Worm (Caenorhabditis elegans) whole organism, young adult: ENCODE data around the gene fbxa-78.

Experiments used
- B0261.1 ChIP-seq: sonication (generic microtip); optimal IDR thresholded peaks from 2 replicates; lab custom pipeline; 2016; ENCODE audit warnings: mild to moderate bottlenecking, missing genetic modification characterization, moderate library complexity, missing compliant biosample characterization
- D2030.7 ChIP-seq: fragments of 200-800 bp; sonication (Bioruptor generic); IDR thresholded peaks from 2 replicates; pipeline ENCODE4 v1.3.6; 2022; ENCODE audit warnings: missing genetic modification reagents, missing genetic modification characterization, missing compliant biosample characterization
- F23B12.7 ChIP-seq: sonication (generic microtip); optimal IDR thresholded peaks from 2 replicates; lab custom pipeline; 2017; ENCODE audit warnings: missing genetic modification characterization, mild to moderate bottlenecking, missing compliant biosample characterization, antibody characterized with exemption, moderate library complexity; ENCODE audit not compliant: insufficient read depth
- F52B5.7 ChIP-seq: sonication (generic microtip); optimal IDR thresholded peaks from 2 replicates; lab custom pipeline; 2016; ENCODE audit warnings: mild to moderate bottlenecking, missing genetic modification characterization, missing compliant biosample characterization
- F55B11.4 ChIP-seq: sonication (generic microtip); optimal IDR thresholded peaks from 2 replicates; lab custom pipeline; 2016; ENCODE audit warnings: missing compliant biosample characterization, missing genetic modification characterization, borderline replicate concordance; ENCODE audit not compliant: insufficient read depth
- F57A8.1 ChIP-seq: fragments of 200-800 bp; sonication (Bioruptor generic); optimal IDR thresholded peaks from 2 replicates; lab custom pipeline; 2018; ENCODE audit warnings: mild to moderate bottlenecking, missing genetic modification characterization, moderate library complexity, missing compliant biosample characterization
- Y53F4B.3 ChIP-seq: fragments of 200-800 bp; sonication (Bioruptor generic); IDR thresholded peaks from 2 replicates; pipeline ENCODE4 v1.3.6; 2022; ENCODE audit warnings: missing genetic modification reagents, missing genetic modification characterization, missing compliant biosample characterization
- Y56A3A.18 ChIP-seq: fragments of 200-800 bp; sonication (Bioruptor generic); IDR thresholded peaks from 2 replicates; pipeline ENCODE4 v1.3.6; 2022; ENCODE audit warnings: missing genetic modification reagents, missing genetic modification characterization, missing compliant biosample characterization
- Y79H2A.3 ChIP-seq: fragments of 200-800 bp; sonication (Bioruptor generic); conservative IDR thresholded peaks from 2 replicates; pipeline ENCODE4 v1.3.6; 2022; ENCODE audit warnings: missing genetic modification reagents, missing genetic modification characterization, missing compliant biosample characterization
- akir-1 ChIP-seq: fragments of 200-800 bp; sonication (Bioruptor generic); optimal IDR thresholded peaks from 2 replicates; lab custom pipeline; 2018; ENCODE audit warnings: mild to moderate bottlenecking, missing genetic modification characterization, moderate library complexity, missing compliant biosample characterization
- aptf-2 ChIP-seq: fragments of 200-800 bp; sonication (Bioruptor generic); conservative IDR thresholded peaks from 2 replicates; pipeline ENCODE4 v1.3.6; 2022; ENCODE audit warnings: missing genetic modification reagents, missing genetic modification characterization, missing compliant biosample characterization
- attf-5 ChIP-seq: fragments of 200-800 bp; sonication (Bioruptor generic); optimal IDR thresholded peaks from 2 replicates; lab custom pipeline; 2018; ENCODE audit warnings: mild to moderate bottlenecking, missing genetic modification characterization, missing compliant biosample characterization
- ccch-3 ChIP-seq: fragments of 200-800 bp; sonication (Bioruptor generic); optimal IDR thresholded peaks from 2 replicates; lab custom pipeline; 2018; ENCODE audit warnings: mild to moderate bottlenecking, missing genetic modification characterization, missing compliant biosample characterization
- cebp-1 ChIP-seq, 2 experiments: fragments of 200-800 bp in 1 of 2; sonication (Bioruptor generic) in 1 of 2; sonication (generic microtip) in 1 of 2; IDR thresholded peaks in 1 of 2; optimal IDR thresholded peaks in 1 of 2; 2 replicates each; pipeline versions ENCODE4 v1.3.6 to Lab custom; 2017 to 2022; ENCODE audit warnings: missing compliant biosample characterization in 2 of 2, missing genetic modification characterization in 2 of 2, mild to moderate bottlenecking in 1 of 2, missing genetic modification reagents in 1 of 2, moderate library complexity in 1 of 2
- ceh-27 ChIP-seq: fragments of 200-800 bp; sonication (Bioruptor generic); optimal IDR thresholded peaks from 2 replicates; lab custom pipeline; 2018; ENCODE audit warnings: mild to moderate bottlenecking, missing genetic modification characterization, moderate library complexity, missing compliant biosample characterization
- die-1 ChIP-seq: sonication (generic microtip); optimal IDR thresholded peaks from 2 replicates; lab custom pipeline; 2016; ENCODE audit warnings: missing genotype, mild to moderate bottlenecking, missing genetic modification characterization, missing compliant biosample characterization
- hlh-12 ChIP-seq: sonication (generic microtip); optimal IDR thresholded peaks from 2 replicates; lab custom pipeline; 2016; ENCODE audit warnings: missing genetic modification characterization, missing compliant biosample characterization
- hlh-26 ChIP-seq: fragments of 200-800 bp; sonication (Bioruptor generic); conservative IDR thresholded peaks from 2 replicates; pipeline ENCODE4 v1.3.6; 2022; ENCODE audit warnings: missing genetic modification reagents, missing genetic modification characterization, missing compliant biosample characterization
- hmg-1.2 ChIP-seq: fragments of 200-800 bp; sonication (Bioruptor generic); IDR thresholded peaks from 2 replicates; pipeline ENCODE4 v1.3.6; 2022; ENCODE audit warnings: missing genetic modification reagents, missing genetic modification characterization, missing compliant biosample characterization
- hrde-1 ChIP-seq: sonication (generic microtip); optimal IDR thresholded peaks from 2 replicates; lab custom pipeline; 2016; ENCODE audit warnings: missing genetic modification characterization, mild to moderate bottlenecking, missing compliant biosample characterization, moderate library complexity, missing genotype, missing genetic modification reagents, borderline replicate concordance
- hsf-1 ChIP-seq: fragments of 200-800 bp; sonication (Bioruptor generic); IDR thresholded peaks from 2 replicates; pipeline ENCODE4 v1.3.6; 2022; ENCODE audit warnings: missing genetic modification reagents, missing genetic modification characterization, missing compliant biosample characterization
- lin-26 ChIP-seq: fragments of 200-800 bp; sonication (Bioruptor generic); IDR thresholded peaks from 2 replicates; pipeline ENCODE4 v1.3.6; 2022; ENCODE audit warnings: missing genetic modification reagents, missing genetic modification characterization, missing compliant biosample characterization
- lin-35 ChIP-seq, 3 experiments: fragments of 150-350 bp in 2 of 3; sonication (generic microtip) in 1 of 3; optimal IDR thresholded peaks; 2 replicates each; lab custom pipeline; 2014 to 2018; ENCODE audit warnings: missing biosample characterization in 3 of 3, missing genetic modification characterization in 3 of 3, missing genetic modification reagents in 3 of 3
- mel-28 ChIP-seq: sonication (generic microtip); optimal IDR thresholded peaks from 2 replicates; lab custom pipeline; 2016; ENCODE audit warnings: borderline replicate concordance, mild to moderate bottlenecking, missing genetic modification characterization, missing compliant biosample characterization
- nfyb-1 ChIP-seq: fragments of 200-800 bp; sonication (Bioruptor generic); IDR thresholded peaks from 2 replicates; pipeline ENCODE4 v1.3.6; 2022; ENCODE audit warnings: missing genetic modification reagents, missing genetic modification characterization, missing compliant biosample characterization
- pbrm-1 ChIP-seq: fragments of 200-800 bp; sonication (Bioruptor generic); IDR thresholded peaks from 2 replicates; pipeline ENCODE4 v1.3.6; 2022; ENCODE audit warnings: missing genetic modification reagents, missing genetic modification characterization, missing compliant biosample characterization
- rpc-1 ChIP-seq, 2 experiments: fragments of 150-350 bp in 1 of 2; sonication (generic microtip) in 1 of 2; optimal IDR thresholded peaks; 2 replicates each; lab custom pipeline; 2014 to 2018; ENCODE audit warnings: missing biosample characterization in 1 of 2, missing genetic modification characterization in 1 of 2, missing genetic modification reagents in 1 of 2, missing genotype in 1 of 2
- snpc-1.3 ChIP-seq: sonication (generic microtip); optimal IDR thresholded peaks from 2 replicates; lab custom pipeline; 2017; ENCODE audit warnings: missing genetic modification characterization, mild to moderate bottlenecking, missing compliant biosample characterization, antibody characterized with exemption, moderate library complexity, missing genotype, missing genetic modification reagents; ENCODE audit not compliant: insufficient read depth
- sptf-2 ChIP-seq: fragments of 200-800 bp; sonication (Bioruptor generic); optimal IDR thresholded peaks from 2 replicates; lab custom pipeline; 2018; ENCODE audit warnings: mild to moderate bottlenecking, missing genetic modification characterization, missing compliant biosample characterization
- tbp1 ChIP-seq: fragments of 200-800 bp; sonication (Bioruptor generic); optimal IDR thresholded peaks from 2 replicates; lab custom pipeline; 2018; ENCODE audit warnings: mild to moderate bottlenecking, missing genetic modification characterization, missing compliant biosample characterization
- zfh-2 ChIP-seq: fragments of 200-800 bp; sonication (Bioruptor generic); conservative IDR thresholded peaks from 2 replicates; pipeline ENCODE4 v1.3.6; 2022; ENCODE audit warnings: missing genetic modification reagents, missing genetic modification characterization, missing compliant biosample characterization
- ztf-22 ChIP-seq: fragments of 200-800 bp; sonication (Bioruptor generic); optimal IDR thresholded peaks from 2 replicates; lab custom pipeline; 2018; ENCODE audit warnings: mild to moderate bottlenecking, missing genetic modification characterization, moderate library complexity, missing compliant biosample characterization

fbxa-78 gene

ce11 chrIII:1248335-1248734, 9.9 kb downstream of the fbxa-78 start:
- TF ChIP-seq F57A8.1 = no peak
- TF ChIP-seq snpc-1.3 (tag; lab: Kevin White, UChicago) = no peak
- TF ChIP-seq F52B5.7 (tag; lab: Kevin White, UChicago) = no peak
- peak; percentile 78 for TF ChIP-seq hmg-1.2

- TF ChIP-seq hmg-1.2 (peak; percentile 68; the same call in 1 of the 2 replicates), attf-5 (GFP tag; lab: Kevin White, UChicago) (peak; percentile 57), snpc-1.3 (tag; lab: Kevin White, UChicago) (no peak), cebp-1 (GFP tag; IDR thresholded peaks at IDR 0.05; lab: Robert Waterston, UW) (peak; percentile 71; the same call in 1 of the 2 replicates), cebp-1 (tag; optimal IDR thresholded peaks at IDR 0.05; lab: Kevin White, UChicago) (peak; percentile 93)
These were observed 15.1 kb downstream of the fbxa-78 start, which contains the start of gene fbxa-63 for ce11 chrIII:1243199-1243598. Gene fbxa-63, plus strand, starts transcription at chrIII:1243508.

- TF ChIP-seq ztf-22 (no peak), mel-28 (no peak), lin-35 (GFP tag; optimal IDR thresholded peaks at IDR 0.05; lab: Kevin White, UChicago) (no peak), sptf-2 (GFP tag; lab: Kevin White, UChicago) (no peak), ccch-3 (GFP tag; lab: Kevin White, UChicago) (no peak), F52B5.7 (tag; lab: Kevin White, UChicago) (no peak), attf-5 (GFP tag; lab: Kevin White, UChicago) (no peak), Y53F4B.3 (GFP tag; lab: Robert Waterston, UW) (no peak), hlh-12 (tag; lab: Kevin White, UChicago) (no peak), Y56A3A.18 (no peak), akir-1 (GFP tag; lab: Kevin White, UChicago) (no peak), F23B12.7 (no peak), hlh-26 (GFP tag; lab: Robert Waterston, UW) (no peak), hsf-1 (GFP tag; lab: Robert Waterston, UW) (no peak), F55B11.4 (tag; lab: Kevin White, UChicago) (no peak), ceh-27 (GFP tag; lab: Kevin White, UChicago) (no peak), nfyb-1 (GFP tag; lab: Robert Waterston, UW) (no peak)
- TF ChIP-seq, all 124 proteins: peak for 0
These were observed 19.6 kb downstream of the fbxa-78 start, which contains the start of gene fbxa-61 for ce11 chrIII:1238704-1239103. Gene fbxa-61, plus strand, starts transcription at chrIII:1239048.

ce11 chrIII:1231186-1231585, 27.1 kb downstream of the fbxa-78 start:
- no peak for TF ChIP-seq hrde-1
- 0 out of 2 replicates have a peak, but pooled peaks have one; percentile 23 for TF ChIP-seq zfh-2 (GFP tag; lab: Robert Waterston, UW)
- TF ChIP-seq pbrm-1 (GFP tag; lab: Robert Waterston, UW) = peak; percentile 70
- TF ChIP-seq ccch-3 (GFP tag; lab: Kevin White, UChicago) = no peak
- peak; percentile 39; the same call in 1 of the 2 replicates for TF ChIP-seq D2030.7

- TF ChIP-seq aptf-2 = no peak
- no peak for TF ChIP-seq Y79H2A.3 (GFP tag; lab: Robert Waterston, UW)
- TF ChIP-seq die-1 = no peak
- TF ChIP-seq Y56A3A.18 = no peak
- TF ChIP-seq hsf-1 (GFP tag; lab: Robert Waterston, UW) = no peak
- TF ChIP-seq tbp1 (GFP tag; lab: Kevin White, UChicago) = peak; percentile 82
- TF ChIP-seq B0261.1 (tag; lab: Kevin White, UChicago) = peak; percentile 65
- TF ChIP-seq rpc-1 (optimal IDR thresholded peaks at IDR 0.05; lab: Kevin White, UChicago) = peak; percentile 13
- TF ChIP-seq rpc-1 (tag; optimal IDR thresholded peaks at IDR 0.05; lab: Kevin White, UChicago) = peak; percentile 60
- no peak for TF ChIP-seq lin-26 (GFP tag; lab: Robert Waterston, UW)
These were observed 27.6 kb downstream of the fbxa-78 start for ce11 chrIII:1230672-1231071.
